Worm (Caenorhabditis elegans): ENCODE measurements around the gene oac-50.
A peak's percentile ranks its signal among the peaks of the same experiment; 100 is the strongest.

The oac-50 gene

ce11 chrV:9073322-9074038 lies at the start of gene oac-50:
Gene oac-50, minus strand, starts transcription at chrV:9073540.
- TF ChIP-seq ama-1 (optimal IDR thresholded peaks at IDR 0.05): no peak
- no peak for TF ChIP-seq nhr-43 (tag; optimal IDR thresholded peaks at IDR 0.05; ENCODE audit: poor library complexity, severe bottlenecking)
- peak; percentile 55 for TF ChIP-seq elt-2 (tag; optimal IDR thresholded peaks at IDR 0.05)
- TF ChIP-seq fkh-10 (GFP tag; optimal IDR thresholded peaks at IDR 0.05): no peak
- no peak for TF ChIP-seq nhr-25 (tag; optimal IDR thresholded peaks at IDR 0.05)
- no peak for TF ChIP-seq nhr-28 (tag; optimal IDR thresholded peaks at IDR 0.05)
- TF ChIP-seq pha-4 (tag; optimal IDR thresholded peaks at IDR 0.05): peak; percentile 82
- TF ChIP-seq pqm-1 (tag; optimal IDR thresholded peaks at IDR 0.05): peak; percentile 79
- no peak for TF ChIP-seq nhr-12 (tag; optimal IDR thresholded peaks at IDR 0.05)

DNA sequence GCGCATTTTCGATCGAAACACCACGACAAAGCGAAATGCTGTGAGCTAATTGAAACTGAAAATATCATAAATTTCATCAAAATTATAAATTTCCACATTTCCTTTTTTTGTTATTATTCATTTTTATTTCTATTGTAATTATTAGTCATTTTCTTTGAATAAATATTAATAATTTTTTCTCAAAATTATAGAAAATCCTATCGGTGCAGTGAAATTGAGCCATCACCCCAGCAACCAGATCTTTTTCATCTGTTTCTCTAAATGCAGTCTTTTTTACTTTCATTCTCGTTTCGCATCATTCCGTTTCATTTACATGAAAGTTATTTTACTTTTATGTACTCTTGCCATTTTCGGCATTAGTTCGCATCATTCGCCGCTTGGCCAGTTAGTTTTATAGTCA lies 48.7 kb upstream of the oac-50 start, which contains the start of gene F21C10.13:
Gene F21C10.13 (plus strand): TSS at position 301 of the 400 bp plus-strand sequence.
- TF ChIP-seq snpc-4 (tag; optimal IDR thresholded peaks at IDR 0.05) (no peak), ztf-4 (tag; optimal IDR thresholded peaks at IDR 0.05) (no peak), nhr-67 (tag; optimal IDR thresholded peaks at IDR 0.05) (no peak), nhr-12 (tag; optimal IDR thresholded peaks at IDR 0.05) (no peak), ceh-82 (tag; optimal IDR thresholded peaks at IDR 0.05) (no peak), hmg-11 (tag; optimal IDR thresholded peaks at IDR 0.05) (no peak)

DNA sequence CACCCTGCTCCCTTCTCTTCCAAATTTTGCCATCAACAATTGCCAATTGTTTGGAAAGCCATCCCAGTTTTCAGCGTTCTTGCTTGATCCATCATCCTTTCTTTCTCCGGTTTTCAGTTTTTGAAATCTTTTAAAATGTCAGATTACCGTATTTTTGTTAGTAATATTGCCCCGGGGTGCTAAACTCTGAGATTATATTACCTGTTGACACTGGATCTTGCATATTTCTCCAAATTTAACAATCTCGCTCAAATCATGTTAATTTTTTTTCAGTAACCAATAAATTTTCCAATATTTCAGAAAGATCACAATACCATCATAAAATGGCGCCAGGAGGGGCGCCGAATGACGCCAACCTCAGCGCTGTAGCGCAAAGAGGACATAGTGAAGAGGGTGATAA lies 39.1 kb upstream of the oac-50 start, which contains the start of gene F21C10.7:
Gene F21C10.7 (plus strand): TSS at position 301 of the 400 bp plus-strand sequence.
- TF ChIP-seq ztf-11 (tag; optimal IDR thresholded peaks at IDR 0.05) (no peak), lin-39 (tag; optimal IDR thresholded peaks at IDR 0.05) (no peak), nhr-77 (tag; optimal IDR thresholded peaks at IDR 0.05) (no peak), lin-15B (tag; optimal IDR thresholded peaks at IDR 0.05) (no peak), daf-12 (tag; optimal IDR thresholded peaks at IDR 0.05) (no peak), nhr-12 (tag; optimal IDR thresholded peaks at IDR 0.05) (no peak), nhr-76 (tag; optimal IDR thresholded peaks at IDR 0.05) (no peak), nhr-28 (tag; optimal IDR thresholded peaks at IDR 0.05) (no peak), fkh-2 (tag; optimal IDR thresholded peaks at IDR 0.05) (no peak), ztf-4 (tag; optimal IDR thresholded peaks at IDR 0.05) (no peak), egl-27 (tag; optimal IDR thresholded peaks at IDR 0.05) (no peak), unc-39 (tag; optimal IDR thresholded peaks at IDR 0.05) (no peak)

ce11 chrV:9111957-9112356 lies 38.6 kb upstream of the oac-50 start:
- no peak for TF ChIP-seq ama-1 (optimal IDR thresholded peaks at IDR 0.05)
- TF ChIP-seq lin-39 (tag; optimal IDR thresholded peaks at IDR 0.05): no peak
- TF ChIP-seq R02D3.7 (tag; optimal IDR thresholded peaks at IDR 0.05): no peak
- TF ChIP-seq nhr-11 (tag; optimal IDR thresholded peaks at IDR 0.05): no peak
- no peak for TF ChIP-seq jun-1 (tag; optimal IDR thresholded peaks at IDR 0.05)
- no peak for TF ChIP-seq nhr-76 (tag; optimal IDR thresholded peaks at IDR 0.05)
- no peak for TF ChIP-seq nfya-1 (tag; optimal IDR thresholded peaks at IDR 0.05; ENCODE audit: insufficient read depth)

DNA sequence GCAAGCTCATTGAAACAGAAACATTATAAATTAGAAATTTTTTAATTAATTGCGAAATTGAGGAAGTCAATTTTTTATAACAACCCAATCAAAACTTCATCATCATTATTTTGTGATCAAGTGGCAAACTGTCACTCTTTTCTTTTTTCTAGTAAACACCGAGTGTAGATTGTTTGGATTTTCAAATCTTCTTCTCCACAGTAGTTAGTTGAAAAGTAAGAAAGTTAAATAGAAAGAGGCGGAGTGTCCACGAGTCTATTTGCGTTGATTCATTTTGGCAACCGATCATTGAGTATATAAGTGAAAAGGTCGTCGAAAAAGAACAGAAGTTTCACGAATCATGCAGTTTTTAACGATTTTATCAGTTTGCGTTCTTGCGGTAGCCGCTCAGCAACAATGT lies 35.9 kb upstream of the oac-50 start, which contains the start of gene pqn-31:
Gene pqn-31 (plus strand): TSS at position 301 of the 400 bp plus-strand sequence.
- TF ChIP-seq elt-2 (tag; optimal IDR thresholded peaks at IDR 0.05) (no peak), pha-4 (tag; optimal IDR thresholded peaks at IDR 0.05) (peak; percentile 37), mdl-1 (tag; optimal IDR thresholded peaks at IDR 0.05) (no peak), jun-1 (tag; optimal IDR thresholded peaks at IDR 0.05) (no peak)

DNA sequence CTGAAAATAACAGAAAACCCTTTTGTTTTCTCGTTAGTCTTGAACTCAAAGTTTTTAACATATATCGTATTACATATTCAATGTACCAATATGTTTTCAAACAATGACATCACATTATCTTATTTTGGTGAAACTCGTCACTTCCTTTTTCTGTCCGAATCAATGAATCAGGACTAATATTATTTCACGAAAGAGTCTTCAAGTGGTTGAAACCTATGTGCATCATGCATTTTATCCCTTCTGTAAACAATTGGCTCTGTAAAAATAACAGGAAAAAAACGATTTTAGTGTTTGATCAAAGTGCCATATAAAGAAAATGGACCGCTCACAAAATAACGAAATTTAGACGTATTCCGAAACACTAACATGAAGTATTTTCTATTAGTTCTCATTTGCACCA lies 34.9 kb upstream of the oac-50 start, which contains the start of gene F21C10.18:
Gene F21C10.18 (plus strand): TSS at position 301 of the 400 bp plus-strand sequence.
- no peak for TF ChIP-seq fos-1 (tag; optimal IDR thresholded peaks at IDR 0.05)
- TF ChIP-seq zag-1 (tag; optimal IDR thresholded peaks at IDR 0.05): no peak
- TF ChIP-seq nhr-23 (tag; optimal IDR thresholded peaks at IDR 0.05): no peak
- TF ChIP-seq hmg-11 (tag; optimal IDR thresholded peaks at IDR 0.05): no peak
- no peak for TF ChIP-seq ceh-16 (tag; optimal IDR thresholded peaks at IDR 0.05)
- no peak for TF ChIP-seq nhr-76 (tag; optimal IDR thresholded peaks at IDR 0.05)
- no peak for TF ChIP-seq sea-2 (GFP tag; optimal IDR thresholded peaks at IDR 0.05)
- no peak for TF ChIP-seq unc-39 (tag; optimal IDR thresholded peaks at IDR 0.05)
- TF ChIP-seq elt-3 (tag; optimal IDR thresholded peaks at IDR 0.05): no peak
- TF ChIP-seq lsy-12 (tag; optimal IDR thresholded peaks at IDR 0.05): no peak
- TF ChIP-seq egl-5 (tag; optimal IDR thresholded peaks at IDR 0.05): no peak
- no peak for TF ChIP-seq daf-12 (tag; optimal IDR thresholded peaks at IDR 0.05)
- no peak for TF ChIP-seq nhr-43 (tag; optimal IDR thresholded peaks at IDR 0.05; ENCODE audit: poor library complexity, severe bottlenecking)
- no peak for TF ChIP-seq elt-1 (tag; optimal IDR thresholded peaks at IDR 0.05)
- no peak for TF ChIP-seq fkh-2 (tag; optimal IDR thresholded peaks at IDR 0.05)
- TF ChIP-seq nhr-67 (tag; optimal IDR thresholded peaks at IDR 0.05): no peak
- TF ChIP-seq nhr-12 (tag; optimal IDR thresholded peaks at IDR 0.05): no peak
- TF ChIP-seq fkh-10 (GFP tag; optimal IDR thresholded peaks at IDR 0.05): no peak
- TF ChIP-seq elt-2 (tag; optimal IDR thresholded peaks at IDR 0.05): no peak
